Worm (Caenorhabditis elegans) whole organism, dauer: ENCODE measurements around the gene T09B9.1.

Experiments
- unc-62 ChIP-seq: sonication (generic microtip); optimal IDR thresholded peaks from 2 replicates; lab custom pipeline; 2017; ENCODE audit warnings: missing biosample characterization, missing genetic modification reagents, missing genetic modification characterization

T09B9.1 gene

ce11 chrX:9794173-9794572, 37.1 kb downstream of the T09B9.1 start, which contains the start of gene F36G3.2:
TSS of gene F36G3.2 (minus strand) at chrX:9794273.
- no peak for TF ChIP-seq unc-62 (GFP tag; lab: Kevin White, UChicago)

DNA sequence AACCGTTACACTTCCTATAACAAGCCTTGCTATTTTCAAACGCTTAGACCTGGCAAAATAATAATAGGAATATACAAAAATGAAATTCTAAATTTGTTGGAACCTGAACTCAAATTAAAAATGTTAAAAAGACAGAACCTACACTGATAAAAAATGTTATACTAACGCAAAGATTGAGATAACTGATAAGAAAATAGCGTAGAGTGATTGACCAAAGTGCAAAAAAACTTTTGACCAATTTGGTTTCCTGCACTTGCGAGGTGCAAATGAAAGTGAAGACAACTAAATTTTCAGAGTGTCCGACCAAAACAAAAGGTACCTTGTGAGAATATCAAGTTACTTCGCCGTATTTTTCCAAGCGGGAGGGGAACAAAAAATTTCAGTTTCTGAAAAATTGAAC, 38.5 kb downstream of the T09B9.1 start:
- TF ChIP-seq unc-62 (GFP tag; lab: Kevin White, UChicago), result no peak

DNA sequence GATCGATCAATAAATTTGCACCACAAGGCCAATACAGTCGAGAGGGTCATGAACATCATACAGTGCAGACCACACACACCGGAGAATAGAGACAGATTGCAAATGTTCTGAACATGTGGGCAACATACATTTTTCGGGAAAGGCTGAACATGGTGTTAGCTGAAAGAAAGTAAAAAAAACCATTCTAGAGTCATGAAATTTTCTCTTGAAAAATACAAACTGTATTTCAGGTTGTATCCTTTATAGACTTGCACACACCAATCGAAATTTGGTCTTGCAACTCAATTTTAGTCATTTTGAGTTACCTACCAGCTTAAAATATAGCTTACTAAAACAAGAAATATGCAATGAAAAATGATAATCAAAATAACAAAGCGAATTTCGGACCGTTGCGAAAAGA, 39.0 kb downstream of the T09B9.1 start:
- TF ChIP-seq unc-62 (GFP tag; lab: Kevin White, UChicago), result no peak

DNA sequence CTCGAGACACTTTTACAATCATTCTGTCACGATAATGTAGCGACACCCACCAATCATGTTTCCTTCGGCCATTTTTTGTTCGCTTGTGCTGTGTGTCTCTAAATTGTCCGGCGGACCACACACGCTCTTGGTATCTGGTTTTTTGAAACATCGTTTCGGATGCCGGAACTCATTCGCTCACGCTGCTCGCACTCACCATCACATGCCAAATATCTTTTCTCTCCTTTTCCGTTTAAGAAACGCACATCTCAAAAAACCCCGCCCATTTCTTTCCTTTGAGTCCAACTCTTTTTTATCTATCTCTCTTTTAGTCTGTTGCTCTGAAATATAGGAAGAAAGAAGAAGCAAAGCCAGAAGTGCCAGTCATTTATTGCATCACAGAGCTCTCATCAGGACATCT, 41.5 kb downstream of the T09B9.1 start, which contains the start of gene F36G3.3:
TSS of gene F36G3.3 (plus strand) at position 306 of the 400 bp plus-strand sequence.
- TF ChIP-seq unc-62 (GFP tag; lab: Kevin White, UChicago), result no peak

ce11 chrX:9803603-9804002, 46.5 kb downstream of the T09B9.1 start:
- TF ChIP-seq unc-62 (GFP tag; lab: Kevin White, UChicago), result no peak

DNA sequence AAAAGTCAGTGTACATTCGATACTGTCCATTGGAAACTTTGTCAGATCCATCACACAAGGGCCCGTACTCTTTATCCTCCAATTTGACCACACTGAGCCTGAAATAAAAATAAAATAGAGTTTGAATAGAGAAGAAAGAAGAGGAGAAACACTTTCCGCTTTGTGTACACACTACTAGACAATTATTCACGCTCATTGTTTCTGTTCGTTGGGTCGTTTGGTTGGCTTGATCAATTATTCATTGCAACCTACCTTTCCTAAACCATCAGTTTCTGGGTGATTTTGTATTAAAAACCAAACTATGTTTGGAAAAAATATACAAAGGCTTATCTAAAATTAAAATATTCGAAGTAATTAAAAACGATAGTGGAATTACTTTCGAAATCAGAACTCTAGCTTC, 47.7 kb downstream of the T09B9.1 start:
- TF ChIP-seq unc-62 (GFP tag; lab: Kevin White, UChicago), result no peak

- no peak for TF ChIP-seq unc-62 (GFP tag; lab: Kevin White, UChicago)
Measured at ce11 chrX:9805426-9805825, 48.4 kb downstream of the T09B9.1 start.

DNA sequence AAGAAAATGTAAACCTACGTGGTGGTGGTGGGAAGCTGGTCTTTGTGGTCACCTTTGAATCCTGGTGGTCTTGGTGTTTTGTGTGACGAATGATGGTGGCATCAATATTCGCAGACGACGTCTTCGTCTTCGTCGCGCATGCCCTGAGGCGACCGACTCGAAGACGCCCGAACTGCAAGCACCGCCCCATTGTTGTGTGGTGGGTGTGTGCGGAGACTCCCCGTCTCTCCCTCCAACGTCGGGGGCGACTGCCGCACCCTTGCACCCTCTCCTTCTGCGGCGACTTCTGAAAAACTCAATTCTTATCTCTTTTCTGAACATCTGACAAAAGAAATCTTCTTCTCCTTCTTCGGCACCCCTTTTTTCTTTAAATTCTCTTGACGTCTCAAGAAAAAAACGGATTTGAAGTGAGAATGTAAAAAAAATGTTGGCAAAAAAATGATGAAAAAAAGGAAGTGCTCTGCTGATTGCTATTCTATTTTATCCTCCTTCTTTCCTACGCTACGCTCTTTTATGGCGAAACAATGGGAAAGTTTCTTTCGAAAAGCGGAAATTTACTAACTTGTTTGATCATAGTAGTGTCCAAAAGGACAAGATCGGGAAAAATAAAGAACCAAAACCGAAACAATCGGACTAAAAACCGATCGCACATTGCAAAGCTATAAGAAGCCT, 50.4 kb downstream of the T09B9.1 start, which contains the start of gene lgc-47:
TSS of gene lgc-47 (minus strand) at position 286 of the 672 bp plus-strand sequence.
- no peak for TF ChIP-seq unc-62 (GFP tag; lab: Kevin White, UChicago)
